Fruit fly (Drosophila melanogaster) whole organism, embryonic: ENCODE data around the gene CG43347.

Source experiments
- Adf1 ChIP-seq: fragments of 200-800 bp; sonication (Bioruptor generic); IDR thresholded peaks from 2 replicates; pipeline ENCODE4 v1.3.6; 2022; ENCODE audit warnings: missing biosample characterization, missing genetic modification characterization
- Awh ChIP-seq: fragments of 200-800 bp; sonication (Bioruptor generic); IDR thresholded peaks from 2 replicates; pipeline ENCODE4, ENCODE4 v1.3.6; 2022; ENCODE audit warnings: missing biosample characterization, missing genetic modification characterization
- CG10321 ChIP-seq: fragments of 200-800 bp; sonication (Bioruptor generic); IDR thresholded peaks from 2 replicates; pipeline ENCODE4 v1.3.6; 2022; ENCODE audit warnings: missing biosample characterization, missing genetic modification characterization
- CG11696 ChIP-seq: fragments of 200-800 bp; sonication (Bioruptor generic); IDR thresholded peaks from 2 replicates; pipeline ENCODE4 v1.3.6; 2022; ENCODE audit warnings: missing biosample characterization, missing genetic modification characterization
- CG14441 ChIP-seq: fragments of 200-800 bp; sonication (Bioruptor generic); IDR thresholded peaks from 2 replicates; pipeline ENCODE4 v1.3.6; 2022; ENCODE audit warnings: missing biosample characterization, missing genetic modification characterization
- CG14860 ChIP-seq: fragments of 200-800 bp; sonication (Bioruptor generic); IDR thresholded peaks from 3 replicates; pipeline ENCODE4 v1.3.6; 2022; ENCODE audit warnings: missing biosample characterization, missing genetic modification characterization; ENCODE audit not compliant: partially characterized antibody
- CG17612 ChIP-seq: fragments of 200-800 bp; sonication (Bioruptor generic); IDR thresholded peaks from 2 replicates; pipeline ENCODE4 v1.3.6; 2022; ENCODE audit warnings: missing biosample characterization, missing genetic modification characterization
- CG31441 ChIP-seq: fragments of 200-800 bp; sonication (Bioruptor generic); IDR thresholded peaks from 2 replicates; pipeline ENCODE4 v1.3.6; 2022; ENCODE audit warnings: missing biosample characterization, missing genetic modification characterization
- CG3407 ChIP-seq: fragments of 200-800 bp; sonication (Bioruptor generic); optimal IDR thresholded peaks from 2 replicates; lab custom pipeline; 2018; ENCODE audit warnings: missing biosample characterization, mild to moderate bottlenecking, missing genetic modification characterization
- CG43689 ChIP-seq: fragments of 200-800 bp; sonication (Bioruptor generic); IDR thresholded peaks from 2 replicates; pipeline ENCODE4 v1.3.6; 2022; ENCODE audit warnings: missing biosample characterization, missing genetic modification characterization
- CG4854 ChIP-seq: fragments of 200-800 bp; sonication (Bioruptor generic); optimal IDR thresholded peaks from 2 replicates; lab custom pipeline; 2016; ENCODE audit warnings: missing biosample characterization, missing genetic modification characterization, inconsistent platforms
- CG5245 ChIP-seq: fragments of 200-800 bp; sonication (Bioruptor generic); optimal IDR thresholded peaks from 3 replicates; lab custom pipeline; 2016; ENCODE audit warnings: missing biosample characterization, missing genetic modification characterization
- CG7556 ChIP-seq: fragments of 200-800 bp; sonication (Bioruptor generic); optimal IDR thresholded peaks from 2 replicates; lab custom pipeline; 2017; ENCODE audit warnings: missing biosample characterization, mild to moderate bottlenecking, missing genetic modification characterization
- Deaf1 ChIP-seq: fragments of 200-800 bp; optimal IDR thresholded peaks from 3 replicates; lab custom pipeline; 2019; ENCODE audit warnings: missing biosample characterization, mild to moderate bottlenecking, missing genetic modification characterization, moderate library complexity
- Dip2 ChIP-seq: fragments of 200-800 bp; sonication (Bioruptor generic); IDR thresholded peaks from 2 replicates; pipeline ENCODE4 v1.3.6; 2022; ENCODE audit warnings: missing biosample characterization, missing genetic modification characterization
- Dref ChIP-seq: fragments of 200-800 bp; sonication (Bioruptor generic); IDR thresholded peaks from 2 replicates; pipeline ENCODE4 v1.3.6; 2022; ENCODE audit warnings: missing biosample characterization, missing genetic modification characterization
- Fer1 ChIP-seq: fragments of 200-800 bp; sonication (Bioruptor generic); optimal IDR thresholded peaks from 2 replicates; lab custom pipeline; 2017; ENCODE audit warnings: missing biosample characterization, mild to moderate bottlenecking, missing genetic modification characterization
- Fer3 ChIP-seq: fragments of 200-800 bp; sonication (Bioruptor generic); optimal IDR thresholded peaks from 2 replicates; lab custom pipeline; 2018; ENCODE audit warnings: missing biosample characterization, mild to moderate bottlenecking, missing genetic modification characterization, moderate library complexity
- HLH54F ChIP-seq: fragments of 200-800 bp; sonication (Bioruptor generic); optimal IDR thresholded peaks from 3 replicates; lab custom pipeline; 2016; ENCODE audit warnings: missing biosample characterization, missing genetic modification characterization
- Max ChIP-seq: fragments of 200-800 bp; sonication (Bioruptor generic); optimal IDR thresholded peaks from 2 replicates; lab custom pipeline; 2016; ENCODE audit warnings: missing biosample characterization, mild to moderate bottlenecking, missing genetic modification characterization
- Myb ChIP-seq: fragments of 200-800 bp; sonication (Bioruptor generic); optimal IDR thresholded peaks from 2 replicates; lab custom pipeline; 2016; ENCODE audit warnings: missing biosample characterization, missing genetic modification characterization
- NFAT ChIP-seq: fragments of 200-800 bp; sonication (Bioruptor generic); IDR thresholded peaks from 2 replicates; pipeline ENCODE4 v1.3.6; 2022; ENCODE audit warnings: missing biosample characterization, missing genetic modification characterization
- Ptx1 ChIP-seq: fragments of 200-800 bp; sonication (Bioruptor generic); IDR thresholded peaks from 2 replicates; pipeline ENCODE4 v1.3.6; 2022; ENCODE audit warnings: missing biosample characterization, missing genetic modification characterization
- Sry-β ChIP-seq: fragments of 200-800 bp; sonication (Bioruptor generic); optimal IDR thresholded peaks from 2 replicates; lab custom pipeline; 2018; ENCODE audit warnings: missing biosample characterization, mild to moderate bottlenecking, missing genetic modification characterization, moderate library complexity
- Sry-δ ChIP-seq: fragments of 200-800 bp; sonication (Bioruptor generic); optimal IDR thresholded peaks from 2 replicates; lab custom pipeline; 2016; ENCODE audit warnings: missing biosample characterization, missing genetic modification characterization
- Stat92E ChIP-seq, 3 experiments: fragments of >200 bp in 2 of 3; fragments of 200-800 bp in 1 of 3; sonication (Bioruptor generic) in 1 of 3; optimal IDR thresholded peaks; 2 replicates each; lab custom pipeline; 2017 to 2019; ENCODE audit warnings: missing biosample characterization in 3 of 3, missing genetic modification characterization in 3 of 3, mild to moderate bottlenecking in 1 of 3, moderate library complexity in 1 of 3
- ase ChIP-seq: fragments of 200-800 bp; sonication (Bioruptor generic); IDR thresholded peaks from 3 replicates; pipeline ENCODE4 v1.3.6; 2022; ENCODE audit warnings: missing biosample characterization, missing genetic modification characterization
- ato ChIP-seq: fragments of 200-800 bp; sonication (Bioruptor generic); IDR thresholded peaks from 2 replicates; pipeline ENCODE4 v1.3.6; 2022; ENCODE audit warnings: missing biosample characterization, missing genetic modification characterization; ENCODE audit not compliant: partially characterized antibody
- ci ChIP-seq: fragments of 200-800 bp; sonication (Bioruptor generic); IDR thresholded peaks from 3 replicates; pipeline ENCODE4 v1.3.6; 2022; ENCODE audit warnings: missing biosample characterization, missing genetic modification characterization
- exex ChIP-seq: fragments of 200-800 bp; sonication (Bioruptor generic); optimal IDR thresholded peaks from 4 replicates; lab custom pipeline; 2018; ENCODE audit warnings: missing biosample characterization, mild to moderate bottlenecking, missing genetic modification characterization, moderate library complexity
- eyg ChIP-seq: fragments of 200-800 bp; sonication (Bioruptor generic); optimal IDR thresholded peaks from 3 replicates; lab custom pipeline; 2016; ENCODE audit warnings: missing biosample characterization, missing genetic modification characterization
- fd102C ChIP-seq: fragments of 200-800 bp; sonication (Bioruptor generic); optimal IDR thresholded peaks from 2 replicates; lab custom pipeline; 2018; ENCODE audit warnings: missing biosample characterization, mild to moderate bottlenecking, missing genetic modification characterization, moderate library complexity
- fd3F ChIP-seq: fragments of 200-800 bp; sonication (Bioruptor generic); optimal IDR thresholded peaks from 2 replicates; lab custom pipeline; 2018; ENCODE audit warnings: missing biosample characterization, mild to moderate bottlenecking, missing genetic modification characterization, moderate library complexity
- hbn ChIP-seq: fragments of 200-800 bp; sonication (Bioruptor generic); IDR thresholded peaks from 2 replicates; pipeline ENCODE4 v1.3.6; 2022; ENCODE audit warnings: missing biosample characterization, missing genetic modification characterization; ENCODE audit not compliant: partially characterized antibody
- hkb ChIP-seq, 2 experiments: fragments of 200-800 bp in 1 of 2; fragments of >200 bp in 1 of 2; sonication (Bioruptor generic) in 1 of 2; IDR thresholded peaks in 1 of 2; optimal IDR thresholded peaks in 1 of 2; 2 replicates each; pipeline versions ENCODE4 v1.3.6 to Lab custom; 2017 to 2022; ENCODE audit warnings: missing biosample characterization in 1 of 2, missing genetic modification characterization in 1 of 2
- kah ChIP-seq: fragments of 200-800 bp; sonication (Bioruptor generic); optimal IDR thresholded peaks from 2 replicates; lab custom pipeline; 2018; ENCODE audit warnings: missing biosample characterization, mild to moderate bottlenecking, missing genetic modification characterization
- lab ChIP-seq: fragments of 200-800 bp; sonication (Bioruptor generic); optimal IDR thresholded peaks from 3 replicates; lab custom pipeline; 2017; ENCODE audit warnings: missing biosample characterization, missing genetic modification characterization, mild to moderate bottlenecking, moderate library complexity, missing genetic modification reagents
- pfk ChIP-seq: fragments of 200-800 bp; sonication (Bioruptor generic); optimal IDR thresholded peaks from 2 replicates; lab custom pipeline; 2018; ENCODE audit warnings: missing biosample characterization, mild to moderate bottlenecking, missing genetic modification characterization, moderate library complexity
- pros ChIP-seq: fragments of 200-800 bp; sonication (Bioruptor generic); optimal IDR thresholded peaks from 3 replicates; lab custom pipeline; 2019; ENCODE audit warnings: missing biosample characterization, mild to moderate bottlenecking, missing genetic modification characterization, moderate library complexity
- pum ChIP-seq: fragments of 200-800 bp; sonication (Bioruptor generic); optimal IDR thresholded peaks from 2 replicates; lab custom pipeline; 2016; ENCODE audit warnings: missing biosample characterization, missing genetic modification characterization
- rib ChIP-seq: fragments of 200-800 bp; sonication (Bioruptor generic); IDR thresholded peaks from 2 replicates; pipeline ENCODE4 v1.3.6; 2022; ENCODE audit warnings: missing biosample characterization, missing genetic modification characterization
- schlank ChIP-seq: fragments of 200-800 bp; sonication (Bioruptor generic); optimal IDR thresholded peaks from 2 replicates; lab custom pipeline; 2018; ENCODE audit warnings: missing biosample characterization, mild to moderate bottlenecking, missing genetic modification characterization
- scrt ChIP-seq: fragments of 200-800 bp; sonication (Bioruptor generic); optimal IDR thresholded peaks from 2 replicates; lab custom pipeline; 2018; ENCODE audit warnings: missing biosample characterization, mild to moderate bottlenecking, missing genetic modification characterization, moderate library complexity
- sim ChIP-seq: fragments of 200-800 bp; sonication (Bioruptor generic); IDR thresholded peaks from 2 replicates; pipeline ENCODE4 v1.3.6; 2022; ENCODE audit warnings: missing biosample characterization, missing genetic modification characterization
- ssp ChIP-seq: fragments of 200-800 bp; sonication (Bioruptor generic); IDR thresholded peaks from 2 replicates; pipeline ENCODE4 v1.3.6; 2022; ENCODE audit warnings: missing biosample characterization, missing genetic modification characterization
- vvl ChIP-seq: fragments of 200-800 bp; sonication (Bioruptor generic); IDR thresholded peaks from 2 replicates; pipeline ENCODE4 v1.3.6; 2022; ENCODE audit warnings: missing biosample characterization, missing genetic modification characterization
- wek ChIP-seq: fragments of 200-800 bp; sonication (Bioruptor generic); optimal IDR thresholded peaks from 3 replicates; lab custom pipeline; 2018; ENCODE audit warnings: missing biosample characterization, mild to moderate bottlenecking, missing genetic modification characterization, moderate library complexity
- zen2 ChIP-seq: fragments of 200-800 bp; sonication (Bioruptor generic); IDR thresholded peaks from 3 replicates; pipeline ENCODE4 v1.3.6; 2022; ENCODE audit warnings: missing biosample characterization, missing genetic modification characterization; ENCODE audit not compliant: partially characterized antibody
- zfh1 ChIP-seq: fragments of 200-800 bp; sonication (Bioruptor generic); IDR thresholded peaks from 3 replicates; pipeline ENCODE4 v1.3.6; 2022; ENCODE audit warnings: missing biosample characterization, missing genetic modification characterization
- zfh2 ChIP-seq: fragments of 200-800 bp; sonication (Bioruptor generic); optimal IDR thresholded peaks from 2 replicates; lab custom pipeline; 2016; ENCODE audit warnings: missing biosample characterization, missing genetic modification characterization

The CG43347 gene

DNA sequence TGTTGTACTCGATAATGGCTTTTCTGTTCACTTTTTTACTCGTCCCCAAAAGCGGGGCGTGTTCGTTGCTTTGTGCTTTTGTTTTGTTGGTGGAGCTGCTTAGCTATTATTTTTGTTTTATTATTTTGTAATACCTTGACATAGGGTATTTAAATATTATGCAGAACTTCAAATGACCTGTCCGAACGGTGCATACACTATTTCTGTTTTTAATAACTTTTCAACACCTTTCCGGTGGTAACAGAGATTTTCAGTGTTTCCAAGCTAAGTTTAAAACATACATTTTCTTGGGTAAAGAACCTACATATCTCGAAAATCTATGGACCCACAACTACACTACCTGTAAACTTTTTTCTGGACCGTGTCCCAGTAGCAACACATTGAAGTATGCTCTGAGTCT lies 32.5 kb downstream of the CG43347 start (continued):
- peak; percentile 26 for TF ChIP-seq CG7556 (GFP tag; lab: Kevin White, UChicago)
- no peak for TF ChIP-seq pros (GFP tag; lab: Kevin White, UChicago)
- no peak for TF ChIP-seq Max
- peak; percentile 66 for TF ChIP-seq Ptx1 (GFP tag; lab: Robert Waterston, UW)
- peak; percentile 38 for TF ChIP-seq zfh2 (GFP tag; lab: Kevin White, UChicago)
- peak; percentile 8 for TF ChIP-seq schlank (tag; lab: Kevin White, UChicago)
- TF ChIP-seq vvl (GFP tag; lab: Robert Waterston, UW): peak; percentile 45; the same call in 1 of the 2 replicates
- 0 out of 2 replicates have a peak, but pooled peaks have one; percentile 7 for TF ChIP-seq CG11696 (GFP tag; lab: Robert Waterston, UW)
- no peak for TF ChIP-seq kah
- peak; percentile 12 for TF ChIP-seq scrt (GFP tag; lab: Kevin White, UChicago)
- no peak for TF ChIP-seq CG3407
- TF ChIP-seq Fer1: peak; percentile 49
- TF ChIP-seq zfh1 (GFP tag; lab: Robert Waterston, UW): 0 out of 3 replicates have a peak, but pooled peaks have one; percentile 46
- TF ChIP-seq pum (GFP tag; lab: Kevin White, UChicago): peak; percentile 22
- 0 out of 3 replicates have a peak, but pooled peaks have one; percentile 38 for TF ChIP-seq ci (GFP tag; lab: Robert Waterston, UW)
- peak; percentile 12 for TF ChIP-seq Myb
- 0 out of 2 replicates have a peak, but pooled peaks have one; percentile 18 for TF ChIP-seq CG31441
- no peak for TF ChIP-seq ssp (GFP tag; lab: Robert Waterston, UW)
- TF ChIP-seq CG17612 (GFP tag; lab: Robert Waterston, UW): no peak
- TF ChIP-seq fd102C (GFP tag; lab: Kevin White, UChicago): no peak
- TF ChIP-seq ato: no peak
- TF ChIP-seq CG14860 (GFP tag; lab: Robert Waterston, UW): no peak
- TF ChIP-seq Dref (GFP tag; lab: Robert Waterston, UW): no peak
- TF ChIP-seq Sry-β: no peak
- TF ChIP-seq hbn (GFP tag; lab: Robert Waterston, UW): no peak
- TF ChIP-seq wek: no peak
- peak; percentile 2 for TF ChIP-seq eyg (GFP tag; lab: Kevin White, UChicago)
- TF ChIP-seq pfk (GFP tag; lab: Kevin White, UChicago): no peak
- TF ChIP-seq Awh (GFP tag; lab: Robert Waterston, UW): no peak
- peak; percentile 64 for TF ChIP-seq CG14441 (GFP tag; lab: Robert Waterston, UW)
- TF ChIP-seq CG4854 (GFP tag; lab: Kevin White, UChicago): peak; percentile 5
- TF ChIP-seq exex (tag; lab: Kevin White, UChicago): no peak
- peak; percentile 50 for TF ChIP-seq HLH54F (GFP tag; lab: Kevin White, UChicago)
- TF ChIP-seq Dip2 (GFP tag; lab: Robert Waterston, UW): no peak
- no peak for TF ChIP-seq Stat92E (GFP tag; optimal IDR thresholded peaks at IDR 0.05; lab: Kevin White, UChicago)
- TF ChIP-seq fd3F (GFP tag; lab: Kevin White, UChicago): peak; percentile 35
- no peak for TF ChIP-seq Deaf1 (tag; lab: Kevin White, UChicago)
- no peak for TF ChIP-seq sim (GFP tag; lab: Robert Waterston, UW)
- TF ChIP-seq CG5245: no peak
- peak; percentile 31 for TF ChIP-seq Fer3 (tag; lab: Kevin White, UChicago)
- TF ChIP-seq ase: peak; percentile 38; the same call in 1 of the 3 replicates
- TF ChIP-seq CG43689 (GFP tag; lab: Robert Waterston, UW): no peak
- no peak for TF ChIP-seq hkb (optimal IDR thresholded peaks at IDR 0.05; lab: Kevin White, UChicago)
- peak; percentile 46 for TF ChIP-seq hkb (GFP tag; IDR thresholded peaks at IDR 0.05; lab: Robert Waterston, UW)
- TF ChIP-seq Sry-δ: no peak
- TF ChIP-seq CG10321 (GFP tag; lab: Robert Waterston, UW): no peak
- TF ChIP-seq NFAT (GFP tag; lab: Robert Waterston, UW): 0 out of 2 replicates have a peak, but pooled peaks have one; percentile 7
- TF ChIP-seq Adf1: no peak
- no peak for TF ChIP-seq rib
- TF ChIP-seq lab: peak; percentile 68
- TF ChIP-seq zen2: no peak
